Fruit fly (Drosophila melanogaster) whole organism, embryonic: ENCODE measurements around the gene CG5003.

Experiments
- Atf-2 ChIP-seq: fragments of 200-800 bp; sonication (Bioruptor generic); optimal IDR thresholded peaks from 2 replicates; lab custom pipeline; 2016; ENCODE audit warnings: missing biosample characterization, missing genetic modification characterization
- CG10267 ChIP-seq: fragments of 200-800 bp; sonication (Bioruptor generic); optimal IDR thresholded peaks from 2 replicates; lab custom pipeline; 2018; ENCODE audit warnings: missing biosample characterization, mild to moderate bottlenecking, missing genetic modification characterization, moderate library complexity
- CG13287 ChIP-seq: fragments of 200-800 bp; sonication (Bioruptor generic); IDR thresholded peaks from 2 replicates; pipeline ENCODE4 v1.3.6; 2022; ENCODE audit warnings: missing biosample characterization, missing genetic modification characterization; ENCODE audit not compliant: partially characterized antibody
- CG14441 ChIP-seq: fragments of 200-800 bp; sonication (Bioruptor generic); IDR thresholded peaks from 2 replicates; pipeline ENCODE4 v1.3.6; 2022; ENCODE audit warnings: missing biosample characterization, missing genetic modification characterization
- CG14860 ChIP-seq: fragments of 200-800 bp; sonication (Bioruptor generic); IDR thresholded peaks from 3 replicates; pipeline ENCODE4 v1.3.6; 2022; ENCODE audit warnings: missing biosample characterization, missing genetic modification characterization; ENCODE audit not compliant: partially characterized antibody
- CG15073 ChIP-seq: fragments of 200-800 bp; sonication (Bioruptor generic); optimal IDR thresholded peaks from 2 replicates; lab custom pipeline; 2016; ENCODE audit warnings: missing biosample characterization, missing genetic modification characterization
- CG16863 ChIP-seq: fragments of 200-800 bp; sonication (Bioruptor generic); optimal IDR thresholded peaks from 3 replicates; lab custom pipeline; 2016; ENCODE audit warnings: missing biosample characterization, missing genetic modification characterization
- CG17361 ChIP-seq: fragments of 200-800 bp; sonication (Bioruptor generic); IDR thresholded peaks from 3 replicates; pipeline ENCODE4 v1.3.6; 2022; ENCODE audit warnings: missing biosample characterization, missing genetic modification characterization
- CG17385 ChIP-seq: fragments of 200-800 bp; sonication (Bioruptor generic); optimal IDR thresholded peaks from 3 replicates; lab custom pipeline; 2018; ENCODE audit warnings: missing biosample characterization, mild to moderate bottlenecking, missing genetic modification characterization
- CG17829 ChIP-seq: fragments of 200-800 bp; optimal IDR thresholded peaks from 2 replicates; lab custom pipeline; 2019; ENCODE audit warnings: missing biosample characterization, mild to moderate bottlenecking, missing genetic modification characterization, moderate library complexity
- CG18262 ChIP-seq: fragments of 200-800 bp; optimal IDR thresholded peaks from 3 replicates; lab custom pipeline; 2019; ENCODE audit warnings: missing biosample characterization, mild to moderate bottlenecking, missing genetic modification characterization, moderate library complexity
- CG2116 ChIP-seq: fragments of 200-800 bp; sonication (Bioruptor generic); optimal IDR thresholded peaks from 3 replicates; lab custom pipeline; 2018; ENCODE audit warnings: missing biosample characterization, mild to moderate bottlenecking, missing genetic modification characterization
- CG2199 ChIP-seq: fragments of 200-800 bp; sonication (Bioruptor generic); IDR thresholded peaks from 3 replicates; pipeline ENCODE4 v1.3.6; 2022; ENCODE audit warnings: missing biosample characterization, missing genetic modification characterization
- CG2678 ChIP-seq: fragments of 200-800 bp; sonication (Bioruptor generic); optimal IDR thresholded peaks from 3 replicates; lab custom pipeline; 2019; ENCODE audit warnings: missing biosample characterization, mild to moderate bottlenecking, missing genetic modification characterization, moderate library complexity
- CG2712 ChIP-seq: fragments of 200-800 bp; optimal IDR thresholded peaks from 3 replicates; lab custom pipeline; 2019; ENCODE audit warnings: missing biosample characterization, mild to moderate bottlenecking, missing genetic modification characterization, moderate library complexity
- CG33213 ChIP-seq: fragments of 200-800 bp; sonication (Bioruptor generic); optimal IDR thresholded peaks from 3 replicates; lab custom pipeline; 2016; ENCODE audit warnings: missing biosample characterization, missing genetic modification characterization
- CG34422 ChIP-seq: fragments of 200-800 bp; sonication (Bioruptor generic); IDR thresholded peaks from 3 replicates; pipeline ENCODE4 v1.3.6; 2022; ENCODE audit warnings: missing biosample characterization, missing genetic modification characterization
- CG4707 ChIP-seq: fragments of 200-800 bp; sonication (Bioruptor generic); optimal IDR thresholded peaks from 2 replicates; lab custom pipeline; 2018; ENCODE audit warnings: missing biosample characterization, mild to moderate bottlenecking, missing genetic modification characterization, moderate library complexity
- CG8388 ChIP-seq: fragments of 200-800 bp; sonication (Bioruptor generic); optimal IDR thresholded peaks from 2 replicates; lab custom pipeline; 2019; ENCODE audit warnings: missing biosample characterization, mild to moderate bottlenecking, missing genetic modification characterization, moderate library complexity
- D ChIP-seq, 2 experiments: fragments of 200-800 bp in 1 of 2; fragments of >200 bp in 1 of 2; sonication (Bioruptor generic) in 1 of 2; optimal IDR thresholded peaks; 2 replicates in 1 of 2; 3 replicates in 1 of 2; lab custom pipeline; 2017; ENCODE audit warnings: mild to moderate bottlenecking in 1 of 2, missing biosample characterization in 1 of 2, missing genetic modification characterization in 1 of 2, missing genetic modification reagents in 1 of 2
- D19B ChIP-seq: fragments of 200-800 bp; sonication (Bioruptor generic); optimal IDR thresholded peaks from 2 replicates; lab custom pipeline; 2017; ENCODE audit warnings: missing biosample characterization, mild to moderate bottlenecking, missing genetic modification characterization
- E2f2 ChIP-seq: fragments of 200-800 bp; sonication (Bioruptor generic); IDR thresholded peaks from 2 replicates; pipeline ENCODE4 v1.3.6; 2022; ENCODE audit warnings: missing biosample characterization, missing genetic modification characterization
- Fer2 ChIP-seq: fragments of 200-800 bp; sonication (Bioruptor generic); optimal IDR thresholded peaks from 2 replicates; lab custom pipeline; 2018; ENCODE audit warnings: missing biosample characterization, mild to moderate bottlenecking, missing genetic modification characterization, moderate library complexity
- HLH3B ChIP-seq: fragments of 200-800 bp; sonication (Bioruptor generic); IDR thresholded peaks from 2 replicates; pipeline ENCODE4 v1.3.6; 2022; ENCODE audit warnings: missing biosample characterization, missing genetic modification characterization
- Hr3 ChIP-seq: fragments of 200-800 bp; sonication (Bioruptor generic); optimal IDR thresholded peaks from 3 replicates; lab custom pipeline; 2016; ENCODE audit warnings: missing biosample characterization, missing genetic modification characterization
- Jarid2 ChIP-seq: fragments of 200-800 bp; sonication (Bioruptor generic); optimal IDR thresholded peaks from 3 replicates; lab custom pipeline; 2017; ENCODE audit warnings: mild to moderate bottlenecking, missing biosample characterization, missing genetic modification reagents, missing genetic modification characterization
- MBD-R2 ChIP-seq: fragments of 200-800 bp; sonication (Bioruptor generic); IDR thresholded peaks from 2 replicates; pipeline ENCODE4 v1.3.6; 2022; ENCODE audit warnings: missing biosample characterization, missing genetic modification characterization
- MESR4 ChIP-seq: fragments of 200-800 bp; sonication (Bioruptor generic); optimal IDR thresholded peaks from 2 replicates; lab custom pipeline; 2018; ENCODE audit warnings: missing biosample characterization, mild to moderate bottlenecking, missing genetic modification characterization, moderate library complexity
- Sox100B ChIP-seq: fragments of 200-800 bp; sonication (Bioruptor generic); optimal IDR thresholded peaks from 3 replicates; lab custom pipeline; 2018; ENCODE audit warnings: missing biosample characterization, mild to moderate bottlenecking, missing genetic modification characterization
- Sox102F ChIP-seq: fragments of 200-800 bp; sonication (Bioruptor generic); optimal IDR thresholded peaks from 2 replicates; lab custom pipeline; 2018; ENCODE audit warnings: missing biosample characterization, mild to moderate bottlenecking, missing genetic modification characterization, moderate library complexity
- Sry-β ChIP-seq: fragments of 200-800 bp; sonication (Bioruptor generic); optimal IDR thresholded peaks from 2 replicates; lab custom pipeline; 2018; ENCODE audit warnings: missing biosample characterization, mild to moderate bottlenecking, missing genetic modification characterization, moderate library complexity
- YL-1 ChIP-seq: fragments of 200-800 bp; sonication (Bioruptor generic); optimal IDR thresholded peaks from 3 replicates; lab custom pipeline; 2017; ENCODE audit warnings: missing biosample characterization, mild to moderate bottlenecking, missing genetic modification characterization
- ap ChIP-seq: fragments of 200-800 bp; sonication (Bioruptor generic); IDR thresholded peaks from 2 replicates; pipeline ENCODE4 v1.3.6; 2022; ENCODE audit warnings: missing biosample characterization, missing genetic modification characterization
- bbx ChIP-seq: fragments of 200-800 bp; sonication (Bioruptor generic); IDR thresholded peaks from 2 replicates; pipeline ENCODE4 v1.3.6; 2022; ENCODE audit warnings: missing biosample characterization, missing genetic modification characterization; ENCODE audit not compliant: partially characterized antibody
- corto ChIP-seq: fragments of 200-800 bp; sonication (Bioruptor generic); optimal IDR thresholded peaks from 2 replicates; lab custom pipeline; 2016; ENCODE audit warnings: missing biosample characterization, mild to moderate bottlenecking, missing genetic modification characterization, moderate library complexity
- fd64A ChIP-seq: fragments of 200-800 bp; sonication (Bioruptor generic); optimal IDR thresholded peaks from 3 replicates; lab custom pipeline; 2018; ENCODE audit warnings: missing biosample characterization, mild to moderate bottlenecking, missing genetic modification characterization
- grau ChIP-seq: fragments of 200-800 bp; optimal IDR thresholded peaks from 3 replicates; lab custom pipeline; 2019; ENCODE audit warnings: missing biosample characterization, mild to moderate bottlenecking, missing genetic modification characterization, moderate library complexity
- nerfin-2 ChIP-seq: fragments of 200-800 bp; sonication (Bioruptor generic); IDR thresholded peaks from 2 replicates; pipeline ENCODE4 v1.3.6; 2022; ENCODE audit warnings: missing biosample characterization, missing genetic modification characterization; ENCODE audit not compliant: partially characterized antibody
- psq ChIP-seq: fragments of 200-800 bp; sonication (Bioruptor generic); optimal IDR thresholded peaks from 2 replicates; lab custom pipeline; 2017; ENCODE audit warnings: missing biosample characterization, missing genetic modification characterization
- pzg ChIP-seq: fragments of 200-800 bp; sonication (Bioruptor generic); optimal IDR thresholded peaks from 3 replicates; lab custom pipeline; 2018; ENCODE audit warnings: missing biosample characterization, mild to moderate bottlenecking, missing genetic modification characterization, moderate library complexity
- sc ChIP-seq, 3 experiments: fragments of >200 bp in 2 of 3; fragments of 200-800 bp in 1 of 3; sonication (Bioruptor generic) in 1 of 3; optimal IDR thresholded peaks; 2 replicates in 2 of 3; 3 replicates in 1 of 3; lab custom pipeline; 2017; ENCODE audit warnings: mild to moderate bottlenecking in 1 of 3, missing biosample characterization in 1 of 3, missing genetic modification characterization in 1 of 3, missing genetic modification reagents in 1 of 3
- toy ChIP-seq: fragments of 200-800 bp; sonication (Bioruptor generic); IDR thresholded peaks from 2 replicates; pipeline ENCODE4 v1.3.6; 2022; ENCODE audit warnings: missing biosample characterization, missing genetic modification characterization
- trem ChIP-seq: fragments of 200-800 bp; optimal IDR thresholded peaks from 3 replicates; lab custom pipeline; 2019; ENCODE audit warnings: missing biosample characterization, mild to moderate bottlenecking, missing genetic modification characterization, moderate library complexity
- wek ChIP-seq: fragments of 200-800 bp; sonication (Bioruptor generic); optimal IDR thresholded peaks from 3 replicates; lab custom pipeline; 2018; ENCODE audit warnings: missing biosample characterization, mild to moderate bottlenecking, missing genetic modification characterization, moderate library complexity

Gene CG5003

dm6 chr3R:27922673-27923175 lies 6.4 kb upstream of the CG5003 start, which contains the start of gene RpL4 (continued):
- no peak for TF ChIP-seq CG15073 (GFP tag; lab: Kevin White, UChicago)
- TF ChIP-seq Fer2: peak; percentile 70
- TF ChIP-seq Atf-2 (GFP tag; lab: Kevin White, UChicago): peak; percentile 48
- TF ChIP-seq toy: peak; percentile 71
- TF ChIP-seq Sox102F: peak; percentile 47
- TF ChIP-seq Hr3 (GFP tag; lab: Kevin White, UChicago): peak; percentile 61
- TF ChIP-seq grau: peak; percentile 64
- peak; percentile 78 for TF ChIP-seq HLH3B (GFP tag; lab: Robert Waterston, UW)
- TF ChIP-seq E2f2: peak; percentile 51
- TF ChIP-seq, all 482 proteins: peak for 383

DNA sequence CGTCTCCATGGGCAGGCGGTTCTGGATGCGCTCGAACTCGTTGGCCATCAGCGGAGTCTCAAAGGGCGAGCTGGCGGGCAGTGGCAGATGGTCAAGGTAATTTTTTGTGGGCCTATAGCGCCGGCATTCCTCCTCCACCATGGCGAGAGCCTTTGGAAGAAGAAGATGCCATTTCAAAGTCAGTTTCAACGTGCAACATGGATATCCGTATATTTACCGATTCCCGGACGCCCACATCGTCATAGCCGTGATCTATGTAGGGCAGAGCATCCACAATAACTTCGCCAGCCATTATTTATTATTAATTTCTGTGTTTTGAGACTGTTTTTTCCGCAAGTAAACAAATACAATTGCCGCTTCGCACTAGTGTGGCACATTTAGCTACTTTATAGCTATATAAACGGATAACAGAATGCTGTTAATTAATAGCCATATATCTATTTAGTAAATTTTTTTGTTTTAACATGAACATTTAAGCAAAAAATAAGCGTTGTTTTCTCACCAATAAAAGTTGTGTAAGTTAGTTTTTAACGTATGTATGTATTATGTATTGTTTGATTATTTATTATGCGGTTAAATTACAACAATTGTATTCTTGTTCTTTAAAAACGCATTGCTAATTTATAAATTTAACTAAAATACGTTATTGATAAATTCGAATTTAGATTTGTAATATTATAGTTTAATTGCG lies 5.8 kb upstream of the CG5003 start, which contains the start of gene BCAS2:
Gene BCAS2 (minus strand): TSS at position 375 of the 691 bp plus-strand sequence.
- TF ChIP-seq CG4707 (GFP tag; lab: Kevin White, UChicago): no peak
- TF ChIP-seq MBD-R2 (GFP tag; lab: Robert Waterston, UW): peak; percentile 64
- TF ChIP-seq MESR4: peak; percentile 55
- peak; percentile 68 for TF ChIP-seq CG17385 (GFP tag; lab: Kevin White, UChicago)
- TF ChIP-seq CG16863: no peak
- 0 out of 3 replicates have a peak, but pooled peaks have one; percentile 26 for TF ChIP-seq CG34422
- no peak for TF ChIP-seq CG14860
- peak; percentile 89 for TF ChIP-seq Sry-β (GFP tag; lab: Kevin White, UChicago)
- TF ChIP-seq ap: no peak

dm6 chr3R:27920883-27921282 lies 4.6 kb upstream of the CG5003 start, which contains the start of gene CG12259:
CG12259 (minus strand) TSS chr3R:27921089.
- TF ChIP-seq YL-1 (GFP tag; lab: Kevin White, UChicago): peak; percentile 13
- 0 out of 2 replicates have a peak, but pooled peaks have one; percentile 21 for TF ChIP-seq E2f2
- TF ChIP-seq Jarid2 (GFP tag; lab: Kevin White, UChicago): no peak
- peak; percentile 23 for TF ChIP-seq CG2712 (tag; lab: Kevin White, UChicago)
- TF ChIP-seq corto (GFP tag; lab: Kevin White, UChicago): no peak
- peak; percentile 27; the same call in 1 of the 3 replicates for TF ChIP-seq CG17361
- no peak for TF ChIP-seq sc (optimal IDR thresholded peaks at IDR 0.05; lab: Kevin White, UChicago)
- no peak for TF ChIP-seq sc (GFP tag; optimal IDR thresholded peaks at IDR 0.05; lab: Kevin White, UChicago)
- no peak for TF ChIP-seq Sox100B (GFP tag; lab: Kevin White, UChicago)
- peak; percentile 10 for TF ChIP-seq wek (GFP tag; lab: Kevin White, UChicago)
- TF ChIP-seq D (optimal IDR thresholded peaks at IDR 0.05; lab: Kevin White, UChicago): no peak
- TF ChIP-seq D (GFP tag; optimal IDR thresholded peaks at IDR 0.05; lab: Kevin White, UChicago): no peak
- peak; percentile 43 for TF ChIP-seq trem (tag; lab: Kevin White, UChicago)
- no peak for TF ChIP-seq nerfin-2 (GFP tag; lab: Robert Waterston, UW)
- no peak for TF ChIP-seq D19B (GFP tag; lab: Kevin White, UChicago)
- TF ChIP-seq CG10267 (tag; lab: Kevin White, UChicago): peak; percentile 50
- TF ChIP-seq Sry-β (GFP tag; lab: Kevin White, UChicago): peak; percentile 48
- no peak for TF ChIP-seq CG14441 (GFP tag; lab: Robert Waterston, UW)
- no peak for TF ChIP-seq bbx (GFP tag; lab: Robert Waterston, UW)
- TF ChIP-seq CG8388 (GFP tag; lab: Kevin White, UChicago): no peak
- TF ChIP-seq CG33213 (GFP tag; lab: Kevin White, UChicago): no peak
- no peak for TF ChIP-seq psq (GFP tag; lab: Kevin White, UChicago)
- peak; percentile 14 for TF ChIP-seq CG2116 (GFP tag; lab: Kevin White, UChicago)
- peak; percentile 25 for TF ChIP-seq MESR4
- TF ChIP-seq CG2678 (tag; lab: Kevin White, UChicago): peak; percentile 34
- no peak for TF ChIP-seq fd64A
- TF ChIP-seq CG2199 (GFP tag; lab: Robert Waterston, UW): no peak
- TF ChIP-seq CG13287 (GFP tag; lab: Robert Waterston, UW): 0 out of 2 replicates have a peak, but pooled peaks have one; percentile 25
- peak; percentile 19 for TF ChIP-seq CG18262
- TF ChIP-seq CG17829 (tag; lab: Kevin White, UChicago): peak; percentile 14
- TF ChIP-seq pzg: peak; percentile 12
